Worm (Caenorhabditis elegans): Measurements from ENCODE around the gene C05D12.4.

ce11 chrII:11390865-11391264 lies 40.8 kb upstream of the C05D12.4 start, which contains the start of gene shn-1:
- TF ChIP-seq pqm-1 (tag; optimal IDR thresholded peaks at IDR 0.05) (no peak), lin-13 (GFP tag; optimal IDR thresholded peaks at IDR 0.05) (no peak), unc-130 (tag; optimal IDR thresholded peaks at IDR 0.05) (no peak), nhr-76 (tag; optimal IDR thresholded peaks at IDR 0.05) (no peak), unc-62 (GFP tag; optimal IDR thresholded peaks at IDR 0.05) (no peak), C34B4.2 (tag; optimal IDR thresholded peaks at IDR 0.05) (no peak), alr-1 (tag; optimal IDR thresholded peaks at IDR 0.05; ENCODE audit: borderline replicate concordance) (no peak), xbp-1 (tag; optimal IDR thresholded peaks at IDR 0.05) (no peak), ama-1 (optimal IDR thresholded peaks at IDR 0.05) (no peak)

All from whole organism, L1 larva.